Worm (Caenorhabditis elegans) whole organism, L4 larva: ENCODE measurements around the gene pap-2.

Source experiments
- D1046.2 ChIP-seq: fragments of 200-800 bp; sonication (Bioruptor generic); IDR thresholded peaks from 2 replicates; pipeline ENCODE4 v1.3.6; 2022; ENCODE audit warnings: missing genetic modification characterization, missing compliant biosample characterization
- F37D6.2 ChIP-seq: sonication (generic microtip); optimal IDR thresholded peaks from 2 replicates; lab custom pipeline; 2016; ENCODE audit warnings: mild to moderate bottlenecking, missing genetic modification characterization, missing compliant biosample characterization
- F49E8.2 ChIP-seq: sonication (generic microtip); optimal IDR thresholded peaks from 2 replicates; lab custom pipeline; 2016; ENCODE audit warnings: missing compliant biosample characterization, mild to moderate bottlenecking, missing genetic modification characterization, borderline replicate concordance
- T20F7.1 ChIP-seq: fragments of 200-800 bp; sonication (Bioruptor generic); optimal IDR thresholded peaks from 2 replicates; lab custom pipeline; 2018; ENCODE audit warnings: mild to moderate bottlenecking, missing genetic modification characterization, missing compliant biosample characterization
- Y48G9A.11 ChIP-seq: fragments of 200-800 bp; sonication (Bioruptor generic); IDR thresholded peaks from 2 replicates; pipeline ENCODE4 v1.3.6; 2022; ENCODE audit warnings: missing genetic modification reagents, missing genetic modification characterization, missing compliant biosample characterization
- Y5F2A.4 ChIP-seq: fragments of 200-800 bp; sonication (Bioruptor generic); optimal IDR thresholded peaks from 2 replicates; lab custom pipeline; 2018; ENCODE audit warnings: mild to moderate bottlenecking, missing genetic modification characterization, missing compliant biosample characterization
- aha-1 ChIP-seq: fragments of 150-350 bp; peaks from one replicate; lab custom pipeline; 2014; ENCODE audit warnings: missing biosample characterization, missing genetic modification characterization
- arid-1 ChIP-seq: fragments of 200-800 bp; sonication (Bioruptor generic); conservative IDR thresholded peaks from 2 replicates; pipeline ENCODE4 v1.3.6; 2022; ENCODE audit warnings: missing genetic modification reagents, missing genetic modification characterization, missing compliant biosample characterization
- attf-4 ChIP-seq: sonication (generic microtip); optimal IDR thresholded peaks from 3 replicates; lab custom pipeline; 2017; ENCODE audit warnings: missing biosample characterization, missing genetic modification characterization
- ceh-20 ChIP-seq: fragments of 200-800 bp; sonication (Bioruptor generic); IDR thresholded peaks from 2 replicates; pipeline ENCODE4 v1.3.6; 2022; ENCODE audit warnings: missing genetic modification reagents, missing genetic modification characterization, missing compliant biosample characterization
- ceh-32 ChIP-seq: sonication (generic microtip); optimal IDR thresholded peaks from 2 replicates; lab custom pipeline; 2016; ENCODE audit warnings: mild to moderate bottlenecking, missing genetic modification characterization, missing compliant biosample characterization; ENCODE audit not compliant: poor library complexity
- ceh-82 ChIP-seq: sonication (generic microtip); optimal IDR thresholded peaks from 2 replicates; lab custom pipeline; 2017; ENCODE audit warnings: missing biosample characterization, missing genetic modification characterization
- ctbp-1 ChIP-seq: fragments of 200-800 bp; sonication (Bioruptor generic); IDR thresholded peaks from 2 replicates; pipeline ENCODE4 v1.3.6; 2022; ENCODE audit warnings: missing genetic modification reagents, missing genetic modification characterization, missing compliant biosample characterization
- daf-16 ChIP-seq, 3 experiments: sonication (generic microtip); optimal IDR thresholded peaks; 2 replicates each; lab custom pipeline; 2016 to 2017; ENCODE audit warnings: missing genetic modification characterization in 3 of 3, missing genetic modification reagents in 3 of 3, mild to moderate bottlenecking in 2 of 3, missing compliant biosample characterization in 2 of 3, missing biosample characterization in 1 of 3, moderate library complexity in 1 of 3
- daf-8 ChIP-seq: fragments of 200-800 bp; sonication (Bioruptor generic); IDR thresholded peaks from 2 replicates; pipeline ENCODE4 v1.3.6; 2022; ENCODE audit warnings: missing genetic modification characterization, missing compliant biosample characterization
- dmd-6 ChIP-seq: fragments of 200-800 bp; sonication (Bioruptor generic); IDR thresholded peaks from 2 replicates; pipeline ENCODE4 v1.3.6; 2022; ENCODE audit warnings: missing genetic modification reagents, missing genetic modification characterization, missing compliant biosample characterization
- dmd-8 ChIP-seq: fragments of 200-800 bp; sonication (Bioruptor generic); IDR thresholded peaks from 2 replicates; pipeline ENCODE4 v1.3.6; 2022; ENCODE audit warnings: missing genetic modification characterization, missing compliant biosample characterization
- dve-1 ChIP-seq: sonication (generic microtip); optimal IDR thresholded peaks from 2 replicates; lab custom pipeline; 2017; ENCODE audit warnings: antibody characterized with exemption, mild to moderate bottlenecking, missing genetic modification characterization, missing compliant biosample characterization; ENCODE audit not compliant: insufficient read depth
- egl-27 ChIP-seq: sonication (generic microtip); optimal IDR thresholded peaks from 3 replicates; lab custom pipeline; 2017; ENCODE audit warnings: missing biosample characterization, missing genetic modification reagents, missing genetic modification characterization
- egl-43 ChIP-seq: fragments of 200-800 bp; sonication (Bioruptor generic); IDR thresholded peaks from 2 replicates; pipeline ENCODE4 v1.3.6; 2022; ENCODE audit warnings: missing genetic modification reagents, missing genetic modification characterization, missing compliant biosample characterization
- fkh-10 ChIP-seq: fragments of 150-350 bp; optimal IDR thresholded peaks from 2 replicates; lab custom pipeline; 2014; ENCODE audit warnings: missing biosample characterization, missing genetic modification reagents, missing genetic modification characterization
- fos-1 ChIP-seq: fragments of 150-350 bp; optimal IDR thresholded peaks from 2 replicates; lab custom pipeline; 2014; ENCODE audit warnings: missing biosample characterization, missing genetic modification characterization
- gei-8 ChIP-seq: fragments of 200-800 bp; sonication (Bioruptor generic); optimal IDR thresholded peaks from 2 replicates; lab custom pipeline; 2018; ENCODE audit warnings: mild to moderate bottlenecking, missing genetic modification characterization, missing compliant biosample characterization
- hlh-11 ChIP-seq: fragments of 200-800 bp; sonication (Bioruptor generic); optimal IDR thresholded peaks from 2 replicates; lab custom pipeline; 2018; ENCODE audit warnings: mild to moderate bottlenecking, missing genetic modification characterization, missing compliant biosample characterization
- lin-29 ChIP-seq: fragments of 200-800 bp; sonication (Bioruptor generic); IDR thresholded peaks from 2 replicates; pipeline ENCODE4 v1.3.6; 2022; ENCODE audit warnings: missing genetic modification reagents, missing genetic modification characterization, missing compliant biosample characterization
- mdt-29 ChIP-seq: fragments of 200-800 bp; sonication (Bioruptor generic); IDR thresholded peaks from 2 replicates; pipeline ENCODE4 v1.3.6; 2022; ENCODE audit warnings: missing genetic modification reagents, missing genetic modification characterization, missing compliant biosample characterization
- mes-2 ChIP-seq: sonication (generic microtip); optimal IDR thresholded peaks from 2 replicates; lab custom pipeline; 2016; ENCODE audit warnings: missing genotype, mild to moderate bottlenecking, missing genetic modification characterization, missing compliant biosample characterization; ENCODE audit not compliant: poor library complexity, severe bottlenecking
- mxl-3 ChIP-seq: fragments of 200-800 bp; sonication (Bioruptor generic); optimal IDR thresholded peaks from 2 replicates; lab custom pipeline; 2018; ENCODE audit warnings: mild to moderate bottlenecking, missing genetic modification characterization, missing compliant biosample characterization
- nhr-111 ChIP-seq: fragments of 200-800 bp; sonication (Bioruptor generic); optimal IDR thresholded peaks from 2 replicates; lab custom pipeline; 2018; ENCODE audit warnings: mild to moderate bottlenecking, missing genetic modification characterization, missing compliant biosample characterization
- nhr-237 ChIP-seq: sonication (generic microtip); optimal IDR thresholded peaks from 2 replicates; lab custom pipeline; 2017; ENCODE audit warnings: missing biosample characterization, missing genetic modification characterization
- nhr-25 ChIP-seq: sonication (generic microtip); optimal IDR thresholded peaks from 2 replicates; lab custom pipeline; 2017; ENCODE audit warnings: missing genetic modification characterization, mild to moderate bottlenecking, missing compliant biosample characterization, antibody characterized with exemption, moderate library complexity, borderline replicate concordance; ENCODE audit not compliant: insufficient read depth
- nhr-28 ChIP-seq: fragments of 150-350 bp; optimal IDR thresholded peaks from 2 replicates; lab custom pipeline; 2014; ENCODE audit warnings: missing biosample characterization, missing genetic modification characterization
- nhr-77 ChIP-seq: fragments of 150-350 bp; optimal IDR thresholded peaks from 2 replicates; lab custom pipeline; 2014; ENCODE audit warnings: missing biosample characterization, missing genetic modification characterization
- pqm-1 ChIP-seq: sonication (generic microtip); optimal IDR thresholded peaks from 2 replicates; lab custom pipeline; 2017; ENCODE audit warnings: missing biosample characterization, missing genetic modification characterization
- skn-1 ChIP-seq: fragments of 150-350 bp; optimal IDR thresholded peaks from 2 replicates; lab custom pipeline; 2014; ENCODE audit warnings: missing biosample characterization, missing genetic modification characterization
- snpc-1.2 ChIP-seq: fragments of 200-800 bp; sonication (Bioruptor generic); IDR thresholded peaks from 2 replicates; pipeline ENCODE4 v1.3.6; 2022; ENCODE audit warnings: missing genetic modification reagents, missing genetic modification characterization, missing compliant biosample characterization
- spr-1 ChIP-seq: sonication (generic microtip); optimal IDR thresholded peaks from 2 replicates; lab custom pipeline; 2016; ENCODE audit warnings: mild to moderate bottlenecking, missing genetic modification characterization, missing compliant biosample characterization
- spr-3 ChIP-seq: fragments of 200-800 bp; sonication (Bioruptor generic); optimal IDR thresholded peaks from 2 replicates; lab custom pipeline; 2018; ENCODE audit warnings: mild to moderate bottlenecking, missing genetic modification characterization, missing compliant biosample characterization
- tra-1 ChIP-seq: fragments of 200-800 bp; sonication (Bioruptor generic); IDR thresholded peaks from 2 replicates; pipeline ENCODE4 v1.3.6; 2022; ENCODE audit warnings: missing genetic modification reagents, missing genetic modification characterization, missing compliant biosample characterization
- unc-39 ChIP-seq: sonication (generic microtip); optimal IDR thresholded peaks from 2 replicates; lab custom pipeline; 2017; ENCODE audit warnings: missing biosample characterization, missing genetic modification characterization
- unc-62 ChIP-seq, 3 experiments: fragments of 150-350 bp in 1 of 3; sonication (generic microtip); optimal IDR thresholded peaks in 2 of 3; peaks in 1 of 3; 1 replicate in 1 of 3; 2 replicates in 2 of 3; lab custom pipeline; 2014 to 2017; ENCODE audit warnings: missing biosample characterization in 3 of 3, missing genetic modification characterization in 3 of 3, missing genetic modification reagents in 3 of 3, missing genotype in 1 of 3
- vab-7 ChIP-seq: fragments of 200-800 bp; sonication (Bioruptor generic); IDR thresholded peaks from 2 replicates; pipeline ENCODE4 v1.3.6; 2022; ENCODE audit warnings: missing genetic modification reagents, missing genetic modification characterization, missing compliant biosample characterization
- zag-1 ChIP-seq: fragments of 150-350 bp; optimal IDR thresholded peaks from 2 replicates; lab custom pipeline; 2014; ENCODE audit warnings: missing biosample characterization, missing genetic modification characterization
- zfp-2 ChIP-seq: sonication (generic microtip); optimal IDR thresholded peaks from 2 replicates; lab custom pipeline; 2016; ENCODE audit warnings: mild to moderate bottlenecking, missing genetic modification characterization, missing compliant biosample characterization
- zip-2 ChIP-seq: fragments of 150-350 bp; optimal IDR thresholded peaks from 2 replicates; lab custom pipeline; 2014; ENCODE audit warnings: missing biosample characterization, missing genetic modification characterization

Gene pap-2

ce11 chrII:9609296-9609695, at the start of gene pap-2:
Gene pap-2 (minus strand): TSS chrII:9609396.
- no peak for TF ChIP-seq F37D6.2 (tag; lab: Kevin White, UChicago)
- no peak for TF ChIP-seq egl-43 (GFP tag; lab: Robert Waterston, UW)

DNA sequence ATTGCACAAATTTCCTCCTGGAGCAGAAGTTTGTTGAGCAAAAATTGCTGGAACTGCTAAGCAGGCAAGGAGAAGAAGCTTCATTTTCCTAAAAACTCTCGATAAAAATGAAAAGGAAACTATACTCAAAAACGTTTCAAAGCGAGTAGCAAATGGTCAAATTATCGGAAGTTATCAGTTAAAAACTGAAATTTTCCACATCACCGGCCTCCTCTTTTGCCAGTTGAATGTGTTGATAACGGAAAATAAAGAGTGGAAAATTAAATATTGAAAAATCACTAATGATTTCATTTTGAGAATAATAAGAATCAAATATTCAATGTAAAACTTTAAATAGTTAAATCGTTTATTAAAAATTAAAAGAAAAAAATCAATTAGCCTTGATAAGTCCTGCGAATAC, 49.7 kb upstream of the pap-2 start, which contains the start of gene ZK1320.2:
ZK1320.2 (minus strand) TSS at position 88 of the 400 bp plus-strand sequence.
- TF ChIP-seq mdt-29 (GFP tag; lab: Robert Waterston, UW), result no peak
- TF ChIP-seq F49E8.2 (tag; lab: Kevin White, UChicago), result no peak
- peak; percentile 69 for TF ChIP-seq pqm-1 (tag; lab: Kevin White, UChicago)
- no peak for TF ChIP-seq arid-1
- TF ChIP-seq dve-1 (tag; lab: Kevin White, UChicago), result peak; percentile 17
- TF ChIP-seq dmd-6 (GFP tag; lab: Robert Waterston, UW), result peak; percentile 48; the same call in 1 of the 2 replicates
- TF ChIP-seq nhr-28 (tag; lab: Kevin White, UChicago), result peak; percentile 55
- TF ChIP-seq lin-29 (GFP tag; lab: Robert Waterston, UW), result no peak
- no peak for TF ChIP-seq nhr-237 (tag; lab: Kevin White, UChicago)
- TF ChIP-seq daf-8 (GFP tag; lab: Robert Waterston, UW), result no peak
- no peak for TF ChIP-seq fos-1
- TF ChIP-seq daf-16 (GFP tag; optimal IDR thresholded peaks at IDR 0.05; lab: Kevin White, UChicago), result no peak
- TF ChIP-seq daf-16 (tag; optimal IDR thresholded peaks at IDR 0.05; lab: Kevin White, UChicago), result peak; percentile 43
- no peak for TF ChIP-seq ctbp-1 (GFP tag; lab: Robert Waterston, UW)

- no peak for TF ChIP-seq vab-7 (GFP tag; lab: Robert Waterston, UW)
- no peak for TF ChIP-seq unc-39
- TF ChIP-seq fkh-10 (GFP tag; lab: Kevin White, UChicago), result no peak
- TF ChIP-seq Y5F2A.4, result no peak
- peak; percentile 2 for TF ChIP-seq aha-1
- TF ChIP-seq fos-1, result no peak
- no peak for TF ChIP-seq tra-1 (GFP tag; lab: Robert Waterston, UW)
- TF ChIP-seq ceh-20 (GFP tag; lab: Robert Waterston, UW), result peak; percentile 47; the same call in 1 of the 2 replicates
- TF ChIP-seq zip-2 (tag; lab: Kevin White, UChicago), result no peak
- peak; percentile 98 for TF ChIP-seq mxl-3
- TF ChIP-seq dve-1 (tag; lab: Kevin White, UChicago), result peak; percentile 58
- TF ChIP-seq ceh-32 (tag; lab: Kevin White, UChicago), result no peak
- TF ChIP-seq nhr-111 (GFP tag; lab: Kevin White, UChicago), result no peak
- no peak for TF ChIP-seq skn-1 (tag; lab: Kevin White, UChicago)
- no peak for TF ChIP-seq D1046.2 (GFP tag; lab: Robert Waterston, UW)
- no peak for TF ChIP-seq ceh-82 (tag; lab: Kevin White, UChicago)
- no peak for TF ChIP-seq nhr-237 (tag; lab: Kevin White, UChicago)
- no peak for TF ChIP-seq spr-1 (tag; lab: Kevin White, UChicago)
- TF ChIP-seq nhr-77 (tag; lab: Kevin White, UChicago), result no peak
- TF ChIP-seq nhr-25 (tag; lab: Kevin White, UChicago), result no peak
- TF ChIP-seq zfp-2 (tag; lab: Kevin White, UChicago), result no peak
- TF ChIP-seq egl-27 (tag; lab: Kevin White, UChicago), result no peak
- no peak for TF ChIP-seq mes-2 (tag; lab: Kevin White, UChicago)
- no peak for TF ChIP-seq gei-8 (GFP tag; lab: Kevin White, UChicago)
- TF ChIP-seq dmd-8, result 0 out of 2 replicates have a peak, but pooled peaks have one; percentile 25
- TF ChIP-seq T20F7.1 (GFP tag; lab: Kevin White, UChicago), result peak; percentile 16
- peak in 1 of 2 experiments; percentile 3 for TF ChIP-seq unc-62 (GFP tag; optimal IDR thresholded peaks at IDR 0.05 in 1 of 2; lab: Kevin White, UChicago)
- TF ChIP-seq unc-62 (tag; optimal IDR thresholded peaks at IDR 0.05; lab: Kevin White, UChicago), result no peak
- peak; percentile 22 for TF ChIP-seq pqm-1 (tag; lab: Kevin White, UChicago)
- no peak for TF ChIP-seq spr-3
- TF ChIP-seq daf-16 (GFP tag; optimal IDR thresholded peaks at IDR 0.05; lab: Kevin White, UChicago), result no peak
- peak; percentile 65 for TF ChIP-seq daf-16 (tag; optimal IDR thresholded peaks at IDR 0.05; lab: Kevin White, UChicago)
- TF ChIP-seq hlh-11 (tag; lab: Kevin White, UChicago), result peak; percentile 68
- TF ChIP-seq attf-4, result no peak
- no peak for TF ChIP-seq Y48G9A.11 (GFP tag; lab: Robert Waterston, UW)
- TF ChIP-seq snpc-1.2 (GFP tag; lab: Robert Waterston, UW), result no peak
- TF ChIP-seq zag-1 (tag; lab: Kevin White, UChicago), result no peak
Observed at ce11 chrII:9656210-9656755, 47.1 kb upstream of the pap-2 start, which contains the start of gene gstk-1. Gene gstk-1 (plus strand): TSS chrII:9656705.
